Worm (Caenorhabditis elegans) whole organism, L1 larva: ENCODE measurements around the gene D1022.5.

Experiments used
- elt-2 ChIP-seq: sonication (generic microtip); optimal IDR thresholded peaks from 2 replicates; lab custom pipeline; 2016; ENCODE audit warnings: missing genetic modification characterization, mild to moderate bottlenecking, inconsistent platforms, missing compliant biosample characterization, missing genetic modification reagents
- nhr-19 ChIP-seq: fragments of 200-800 bp; sonication (Bioruptor generic); conservative IDR thresholded peaks from 2 replicates; pipeline ENCODE4 v1.3.6; 2022; ENCODE audit warnings: missing genetic modification characterization, missing compliant biosample characterization
- nhr-237 ChIP-seq: fragments of 150-350 bp; optimal IDR thresholded peaks from 2 replicates; lab custom pipeline; 2014; ENCODE audit warnings: missing biosample characterization, missing genetic modification characterization
- nhr-28 ChIP-seq: fragments of 150-350 bp; optimal IDR thresholded peaks from 2 replicates; lab custom pipeline; 2014; ENCODE audit warnings: missing biosample characterization, missing genetic modification characterization
- nhr-47 ChIP-seq: sonication (generic microtip); optimal IDR thresholded peaks from 2 replicates; lab custom pipeline; 2016; ENCODE audit warnings: mild to moderate bottlenecking, missing genetic modification characterization, moderate library complexity, missing compliant biosample characterization
- pqm-1 ChIP-seq: sonication (generic microtip); optimal IDR thresholded peaks from 3 replicates; lab custom pipeline; 2017; ENCODE audit warnings: missing biosample characterization, missing genetic modification characterization
- tbx-2 ChIP-seq: sonication (generic microtip); optimal IDR thresholded peaks from 2 replicates; lab custom pipeline; 2016; ENCODE audit warnings: missing genetic modification characterization, missing compliant biosample characterization

DNA sequence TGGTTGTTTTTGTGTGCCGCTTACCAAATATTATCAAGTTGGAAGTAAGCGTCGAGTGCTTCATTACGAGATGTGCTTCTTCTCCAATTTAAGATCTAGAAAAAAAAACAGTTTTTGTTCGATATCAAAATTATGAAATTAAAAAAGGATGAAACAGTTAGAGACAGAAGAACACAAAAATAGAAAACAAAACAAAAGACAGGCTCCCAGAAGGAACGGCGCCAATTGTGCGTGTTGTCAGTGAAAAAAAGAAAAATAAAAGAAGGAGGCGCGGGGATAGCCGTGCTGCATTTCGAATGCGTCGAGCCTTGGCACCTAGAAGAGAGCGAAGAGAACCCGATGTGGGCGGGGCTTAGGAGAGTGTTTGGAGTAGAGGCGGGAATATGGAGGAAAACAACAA is 6.9 kb upstream of the D1022.5 start, which contains the start of gene sro-1:
- no peak for TF ChIP-seq pqm-1
- no peak for TF ChIP-seq nhr-28 (tag; lab: Kevin White, UChicago)
- no peak for TF ChIP-seq nhr-19 (GFP tag; lab: Robert Waterston, UW)
- TF ChIP-seq nhr-47 (tag; lab: Kevin White, UChicago) = no peak
- TF ChIP-seq elt-2 (tag; lab: Kevin White, UChicago) = no peak
- no peak for TF ChIP-seq tbx-2 (tag; lab: Kevin White, UChicago)
- no peak for TF ChIP-seq nhr-237 (tag; lab: Kevin White, UChicago)
